Worm (Caenorhabditis elegans) whole organism, young adult: Measurements from ENCODE around the gene F11E6.9.

Source experiments
- B0019.2 ChIP-seq: fragments of 200-800 bp; sonication (Bioruptor generic); conservative IDR thresholded peaks from 2 replicates; pipeline ENCODE4 v1.3.6; 2022; ENCODE audit warnings: missing genetic modification reagents, missing genetic modification characterization, missing compliant biosample characterization
- ama-1 ChIP-seq, 3 experiments: fragments of 150-350 bp in 1 of 3; sonication (generic microtip) in 2 of 3; optimal IDR thresholded peaks; 2 replicates each; lab custom pipeline; 2014 to 2018; ENCODE audit warnings: missing biosample characterization in 2 of 3, missing genetic modification characterization in 2 of 3, missing genetic modification reagents in 2 of 3
- lin-35 ChIP-seq, 3 experiments: fragments of 150-350 bp in 2 of 3; sonication (generic microtip) in 1 of 3; optimal IDR thresholded peaks; 2 replicates each; lab custom pipeline; 2014 to 2018; ENCODE audit warnings: missing biosample characterization in 3 of 3, missing genetic modification characterization in 3 of 3, missing genetic modification reagents in 3 of 3
- mes-4 ChIP-seq: sonication (generic microtip); optimal IDR thresholded peaks from 2 replicates; lab custom pipeline; 2016; ENCODE audit warnings: missing genotype, missing genetic modification characterization, missing compliant biosample characterization
- unc-130 ChIP-seq: sonication (generic microtip); optimal IDR thresholded peaks from 2 replicates; lab custom pipeline; 2016; ENCODE audit warnings: missing genetic modification reagents, missing genetic modification characterization, missing compliant biosample characterization

DNA sequence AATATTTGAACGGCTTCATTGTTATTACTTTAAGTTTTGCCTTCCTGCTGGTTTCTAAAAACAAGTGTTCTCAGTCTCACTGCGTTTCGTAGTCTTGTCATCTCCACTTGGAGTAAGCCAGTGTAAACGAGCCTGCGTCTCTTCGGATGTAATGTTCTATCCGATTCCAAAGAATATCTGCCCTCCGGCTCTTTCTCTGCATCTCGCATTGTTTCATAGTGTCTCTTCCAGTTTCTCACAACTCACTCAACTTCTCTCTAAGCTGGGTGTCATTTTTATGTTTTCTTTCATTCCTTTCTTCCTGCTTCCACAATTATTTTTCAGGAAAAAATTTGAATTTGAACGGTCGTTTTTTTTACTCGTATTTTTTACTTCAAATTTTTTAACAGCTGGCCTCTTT lies 48.2 kb downstream of the F11E6.9 start:
- TF ChIP-seq mes-4 (tag; lab: Kevin White, UChicago) (no peak), unc-130 (GFP tag; lab: Kevin White, UChicago) (no peak), B0019.2 (GFP tag; lab: Robert Waterston, UW) (no peak), ama-1 (optimal IDR thresholded peaks at IDR 0.05; lab: Kevin White, UChicago) (no peak), ama-1 (GFP tag; optimal IDR thresholded peaks at IDR 0.05; lab: Kevin White, UChicago) (no peak), lin-35 (GFP tag; optimal IDR thresholded peaks at IDR 0.05; lab: Kevin White, UChicago) (no peak)
